Fruit fly (Drosophila melanogaster) whole organism, embryonic: Measurements from ENCODE around the gene CG11695.
A peak's percentile ranks its signal among the peaks of the same experiment; 100 is the strongest.

Experiments used
- Bgb ChIP-seq: fragments of 200-800 bp; sonication (Bioruptor generic); IDR thresholded peaks from 2 replicates; pipeline ENCODE4 v1.3.6; 2022; ENCODE audit warnings: missing biosample characterization, missing genetic modification characterization; ENCODE audit not compliant: partially characterized antibody
- CG12391 ChIP-seq: fragments of 200-800 bp; sonication (Bioruptor generic); optimal IDR thresholded peaks from 3 replicates; lab custom pipeline; 2018; ENCODE audit warnings: missing biosample characterization, mild to moderate bottlenecking, missing genetic modification characterization, moderate library complexity
- CG12769 ChIP-seq: fragments of 200-800 bp; sonication (Bioruptor generic); optimal IDR thresholded peaks from 2 replicates; lab custom pipeline; 2019; ENCODE audit warnings: missing biosample characterization, mild to moderate bottlenecking, missing genetic modification characterization, moderate library complexity
- CG13894 ChIP-seq: fragments of 200-800 bp; sonication (Bioruptor generic); optimal IDR thresholded peaks from 3 replicates; lab custom pipeline; 2018; ENCODE audit warnings: missing biosample characterization, mild to moderate bottlenecking, missing genetic modification characterization, moderate library complexity
- CG15514 ChIP-seq: fragments of 200-800 bp; sonication (Bioruptor generic); optimal IDR thresholded peaks from 3 replicates; lab custom pipeline; 2017; ENCODE audit warnings: missing biosample characterization, missing genetic modification characterization, mild to moderate bottlenecking, moderate library complexity, missing genetic modification reagents
- CG16813 ChIP-seq: fragments of 200-800 bp; sonication (Bioruptor generic); IDR thresholded peaks from 3 replicates; pipeline ENCODE4 v1.3.6; 2022; ENCODE audit warnings: missing biosample characterization, missing genetic modification characterization; ENCODE audit not compliant: partially characterized antibody
- CG2116 ChIP-seq: fragments of 200-800 bp; sonication (Bioruptor generic); optimal IDR thresholded peaks from 3 replicates; lab custom pipeline; 2018; ENCODE audit warnings: missing biosample characterization, mild to moderate bottlenecking, missing genetic modification characterization
- CG32767 ChIP-seq: fragments of 200-800 bp; sonication (Bioruptor generic); IDR thresholded peaks from 2 replicates; pipeline ENCODE4 v1.3.6; 2022; ENCODE audit warnings: missing biosample characterization, missing genetic modification characterization
- CG32772 ChIP-seq: fragments of 200-800 bp; sonication (Bioruptor generic); IDR thresholded peaks from 2 replicates; pipeline ENCODE4 v1.3.6; 2022; ENCODE audit warnings: missing biosample characterization, missing genetic modification characterization
- CG3726 ChIP-seq: fragments of 200-800 bp; sonication (Bioruptor generic); IDR thresholded peaks from 3 replicates; pipeline ENCODE4, ENCODE4 v1.3.6; 2022; ENCODE audit warnings: missing biosample characterization, missing genetic modification characterization
- CG42726 ChIP-seq: fragments of 200-800 bp; sonication (Bioruptor generic); IDR thresholded peaks from 2 replicates; pipeline ENCODE4 v1.3.6; 2022; ENCODE audit warnings: missing biosample characterization, missing genetic modification characterization; ENCODE audit not compliant: partially characterized antibody
- CG5180 ChIP-seq: fragments of 200-800 bp; sonication (Bioruptor generic); optimal IDR thresholded peaks from 3 replicates; lab custom pipeline; 2017; ENCODE audit warnings: missing biosample characterization, missing genetic modification characterization, mild to moderate bottlenecking, moderate library complexity, missing genetic modification reagents
- CG6791 ChIP-seq: fragments of 200-800 bp; sonication (Bioruptor generic); IDR thresholded peaks from 3 replicates; pipeline ENCODE4 v1.3.6; 2022; ENCODE audit warnings: missing biosample characterization, missing genetic modification characterization; ENCODE audit not compliant: partially characterized antibody
- CG7963 ChIP-seq: fragments of 200-800 bp; sonication (Bioruptor generic); IDR thresholded peaks from 3 replicates; pipeline ENCODE4 v1.3.6; 2022; ENCODE audit warnings: missing biosample characterization, missing genetic modification characterization; ENCODE audit not compliant: partially characterized antibody
- CG9437 ChIP-seq: fragments of 200-800 bp; sonication (Bioruptor generic); optimal IDR thresholded peaks from 2 replicates; lab custom pipeline; 2018; ENCODE audit warnings: missing biosample characterization, mild to moderate bottlenecking, missing genetic modification characterization
- CG9609 ChIP-seq: fragments of 200-800 bp; sonication (Bioruptor generic); optimal IDR thresholded peaks from 3 replicates; lab custom pipeline; 2016; ENCODE audit warnings: missing biosample characterization, missing genetic modification characterization
- CkIIα-i1 ChIP-seq: fragments of 200-800 bp; sonication (Bioruptor generic); IDR thresholded peaks from 2 replicates; pipeline ENCODE4 v1.3.6; 2022; ENCODE audit warnings: missing biosample characterization, missing genetic modification characterization
- Dll ChIP-seq: fragments of 200-800 bp; sonication (Bioruptor generic); IDR thresholded peaks from 4 replicates; pipeline ENCODE4 v1.3.6; 2022; ENCODE audit warnings: missing biosample characterization, missing genetic modification characterization; ENCODE audit not compliant: partially characterized antibody
- Dp ChIP-seq: fragments of 200-800 bp; sonication (Bioruptor generic); optimal IDR thresholded peaks from 2 replicates; lab custom pipeline; 2018; ENCODE audit warnings: missing biosample characterization, mild to moderate bottlenecking, missing genetic modification characterization, moderate library complexity
- HLHmδ ChIP-seq: fragments of 200-800 bp; sonication (Bioruptor generic); optimal IDR thresholded peaks from 2 replicates; lab custom pipeline; 2018; ENCODE audit warnings: missing biosample characterization, mild to moderate bottlenecking, missing genetic modification characterization, moderate library complexity
- Lpt ChIP-seq: fragments of >200 bp; optimal IDR thresholded peaks from 2 replicates; lab custom pipeline; 2018; ENCODE audit warnings: missing biosample characterization, missing genetic modification characterization
- MBD-R2 ChIP-seq: fragments of 200-800 bp; sonication (Bioruptor generic); IDR thresholded peaks from 2 replicates; pipeline ENCODE4 v1.3.6; 2022; ENCODE audit warnings: missing biosample characterization, missing genetic modification characterization
- Mrtf ChIP-seq: fragments of 200-800 bp; sonication (Bioruptor generic); IDR thresholded peaks from 3 replicates; pipeline ENCODE4 v1.3.6; 2022; ENCODE audit warnings: missing biosample characterization, missing genetic modification characterization
- Neu2 ChIP-seq: fragments of 200-800 bp; sonication (Bioruptor generic); optimal IDR thresholded peaks from 3 replicates; lab custom pipeline; 2016; ENCODE audit warnings: missing biosample characterization, missing genetic modification characterization, borderline replicate concordance
- Nf-YA ChIP-seq: fragments of 200-800 bp; sonication (Bioruptor generic); IDR thresholded peaks from 2 replicates; pipeline ENCODE4 v1.3.6; 2022; ENCODE audit warnings: missing biosample characterization, missing genetic modification characterization
- Sin3A ChIP-seq: fragments of >200 bp; optimal IDR thresholded peaks from 2 replicates; lab custom pipeline; 2018
- al ChIP-seq: fragments of 200-800 bp; sonication (Bioruptor generic); IDR thresholded peaks from 2 replicates; pipeline ENCODE4 v1.3.6; 2022; ENCODE audit warnings: missing biosample characterization, missing genetic modification characterization
- amos ChIP-seq: fragments of 200-800 bp; sonication (Bioruptor generic); IDR thresholded peaks from 2 replicates; pipeline ENCODE4 v1.3.6; 2022; ENCODE audit warnings: missing biosample characterization, missing genetic modification characterization; ENCODE audit not compliant: partially characterized antibody
- ap ChIP-seq: fragments of 200-800 bp; sonication (Bioruptor generic); IDR thresholded peaks from 2 replicates; pipeline ENCODE4 v1.3.6; 2022; ENCODE audit warnings: missing biosample characterization, missing genetic modification characterization
- dimm ChIP-seq: fragments of 200-800 bp; sonication (Bioruptor generic); IDR thresholded peaks from 2 replicates; pipeline ENCODE4 v1.3.6; 2022; ENCODE audit warnings: missing biosample characterization, missing genetic modification characterization
- dm ChIP-seq: fragments of 200-800 bp; sonication (Bioruptor generic); optimal IDR thresholded peaks from 3 replicates; lab custom pipeline; 2016; ENCODE audit warnings: missing biosample characterization, missing genetic modification characterization
- dmrt99B ChIP-seq: fragments of 200-800 bp; sonication (Bioruptor generic); optimal IDR thresholded peaks from 2 replicates; lab custom pipeline; 2018; ENCODE audit warnings: missing biosample characterization, mild to moderate bottlenecking, missing genetic modification characterization, moderate library complexity
- dpn ChIP-seq, 2 experiments: fragments of 200-800 bp; sonication (Bioruptor generic); optimal IDR thresholded peaks; 3 replicates each; lab custom pipeline; 2016; ENCODE audit warnings: missing biosample characterization in 2 of 2, missing genetic modification characterization in 2 of 2
- emc ChIP-seq: fragments of 200-800 bp; sonication (Bioruptor generic); optimal IDR thresholded peaks from 2 replicates; lab custom pipeline; 2016; ENCODE audit warnings: missing biosample characterization, missing genetic modification characterization
- hbn ChIP-seq: fragments of 200-800 bp; sonication (Bioruptor generic); IDR thresholded peaks from 2 replicates; pipeline ENCODE4 v1.3.6; 2022; ENCODE audit warnings: missing biosample characterization, missing genetic modification characterization; ENCODE audit not compliant: partially characterized antibody
- hkb ChIP-seq, 2 experiments: fragments of 200-800 bp in 1 of 2; fragments of >200 bp in 1 of 2; sonication (Bioruptor generic) in 1 of 2; IDR thresholded peaks in 1 of 2; optimal IDR thresholded peaks in 1 of 2; 2 replicates each; pipeline versions ENCODE4 v1.3.6 to Lab custom; 2017 to 2022; ENCODE audit warnings: missing biosample characterization in 1 of 2, missing genetic modification characterization in 1 of 2
- repo ChIP-seq: fragments of 200-800 bp; sonication (Bioruptor generic); optimal IDR thresholded peaks from 2 replicates; lab custom pipeline; 2016; ENCODE audit warnings: missing biosample characterization, missing genetic modification characterization
- sens-2 ChIP-seq: fragments of 200-800 bp; sonication (Bioruptor generic); IDR thresholded peaks from 2 replicates; pipeline ENCODE4 v1.3.6; 2022; ENCODE audit warnings: missing biosample characterization, missing genetic modification characterization
- sim ChIP-seq: fragments of 200-800 bp; sonication (Bioruptor generic); IDR thresholded peaks from 2 replicates; pipeline ENCODE4 v1.3.6; 2022; ENCODE audit warnings: missing biosample characterization, missing genetic modification characterization
- sna ChIP-seq: fragments of 200-800 bp; sonication (Bioruptor generic); IDR thresholded peaks from 2 replicates; pipeline ENCODE4 v1.3.6; 2022; ENCODE audit warnings: missing biosample characterization, missing genetic modification characterization; ENCODE audit not compliant: partially characterized antibody
- so ChIP-seq: fragments of 200-800 bp; sonication (Bioruptor generic); IDR thresholded peaks from 3 replicates; pipeline ENCODE4 v1.3.6; 2022; ENCODE audit warnings: missing biosample characterization, missing genetic modification characterization
- sug ChIP-seq: fragments of 200-800 bp; optimal IDR thresholded peaks from 2 replicates; lab custom pipeline; 2019; ENCODE audit warnings: missing biosample characterization, mild to moderate bottlenecking, missing genetic modification characterization, moderate library complexity
- trh ChIP-seq: fragments of 200-800 bp; sonication (Bioruptor generic); optimal IDR thresholded peaks from 2 replicates; lab custom pipeline; 2016; ENCODE audit warnings: missing biosample characterization, missing genetic modification characterization
- zen2 ChIP-seq: fragments of 200-800 bp; sonication (Bioruptor generic); IDR thresholded peaks from 3 replicates; pipeline ENCODE4 v1.3.6; 2022; ENCODE audit warnings: missing biosample characterization, missing genetic modification characterization; ENCODE audit not compliant: partially characterized antibody
- zfh1 ChIP-seq: fragments of 200-800 bp; sonication (Bioruptor generic); IDR thresholded peaks from 3 replicates; pipeline ENCODE4 v1.3.6; 2022; ENCODE audit warnings: missing biosample characterization, missing genetic modification characterization

CG11695 gene

DNA sequence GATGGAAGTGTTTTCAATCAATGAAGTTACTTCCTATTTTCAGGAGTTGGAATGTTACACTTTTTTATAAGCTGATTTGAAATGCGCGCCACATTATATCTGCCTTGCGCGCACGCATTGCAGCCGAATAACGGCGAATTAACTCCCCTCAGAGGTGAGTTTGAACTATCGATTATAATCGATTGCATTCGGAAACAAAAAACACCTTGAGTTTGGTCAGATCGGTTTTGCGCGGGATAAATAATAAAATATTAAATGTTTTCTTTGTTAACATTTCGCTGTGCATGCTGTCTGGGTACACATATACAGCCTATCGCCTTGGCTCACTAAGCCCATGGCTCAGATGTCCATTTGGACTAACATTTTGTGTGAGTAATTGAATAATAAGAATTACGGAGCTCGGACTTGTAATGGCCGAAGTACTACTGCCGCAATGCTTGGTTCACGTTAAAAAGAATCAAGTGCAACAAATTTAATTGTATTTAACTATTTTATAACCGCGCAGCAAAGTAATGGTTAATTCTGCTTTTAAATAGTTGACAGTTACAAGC lies 44.7 kb downstream of the CG11695 start (continued):
- no peak for TF ChIP-seq sug (tag; lab: Kevin White, UChicago)
- TF ChIP-seq sim (GFP tag; lab: Robert Waterston, UW) = no peak
- TF ChIP-seq Sin3A (lab: Kevin White, UChicago) = peak; percentile 80
- TF ChIP-seq dimm (GFP tag; lab: Robert Waterston, UW) = no peak
- TF ChIP-seq trh (GFP tag; lab: Kevin White, UChicago) = no peak
- no peak for TF ChIP-seq sens-2 (GFP tag; lab: Robert Waterston, UW)
- no peak for TF ChIP-seq CG32767
- TF ChIP-seq hbn (GFP tag; lab: Robert Waterston, UW) = peak; percentile 39; the same call in 1 of the 2 replicates
- TF ChIP-seq zen2 = peak; percentile 4
- no peak for TF ChIP-seq hkb (optimal IDR thresholded peaks at IDR 0.05; lab: Kevin White, UChicago)
- no peak for TF ChIP-seq hkb (GFP tag; IDR thresholded peaks at IDR 0.05; lab: Robert Waterston, UW)
- TF ChIP-seq CG5180 (GFP tag; lab: Kevin White, UChicago) = no peak
- no peak for TF ChIP-seq so
- peak; percentile 82 for TF ChIP-seq Dp (GFP tag; lab: Kevin White, UChicago)
- no peak for TF ChIP-seq CG13894 (tag; lab: Kevin White, UChicago)
- no peak for TF ChIP-seq Lpt (GFP tag; lab: Kevin White, UChicago)
- no peak for TF ChIP-seq MBD-R2
- no peak for TF ChIP-seq HLHmδ
- TF ChIP-seq sna (GFP tag; lab: Robert Waterston, UW) = no peak
- TF ChIP-seq CG42726 (GFP tag; lab: Robert Waterston, UW) = no peak
- no peak for TF ChIP-seq CG12391 (tag; lab: Kevin White, UChicago)
- no peak for TF ChIP-seq CG16813 (GFP tag; lab: Robert Waterston, UW)
- TF ChIP-seq CG32772 (GFP tag; lab: Robert Waterston, UW) = no peak
- TF ChIP-seq CG2116 (GFP tag; lab: Kevin White, UChicago) = peak; percentile 90
- TF ChIP-seq Neu2 (GFP tag; lab: Kevin White, UChicago) = no peak
- TF ChIP-seq dmrt99B = no peak
- no peak for TF ChIP-seq Mrtf
- no peak for TF ChIP-seq dm (GFP tag; lab: Kevin White, UChicago)
- no peak for TF ChIP-seq CG9437 (GFP tag; lab: Kevin White, UChicago)
- TF ChIP-seq al (GFP tag; lab: Robert Waterston, UW) = no peak
- TF ChIP-seq CG6791 = peak; percentile 5; the same call in 2 of the 3 replicates
- no peak for TF ChIP-seq CkIIα-i1 (GFP tag; lab: Robert Waterston, UW)
- no peak for TF ChIP-seq CG15514 (GFP tag; lab: Kevin White, UChicago)
- TF ChIP-seq emc (GFP tag; lab: Kevin White, UChicago) = no peak
- peak; percentile 4 for TF ChIP-seq Bgb (GFP tag; lab: Robert Waterston, UW)
- peak; percentile 73; the same call in 3 of the 4 replicates for TF ChIP-seq Dll (GFP tag; lab: Robert Waterston, UW)
- TF ChIP-seq CG7963 = 0 out of 3 replicates have a peak, but pooled peaks have one; percentile 9
- TF ChIP-seq ap (GFP tag; lab: Robert Waterston, UW) = no peak
- no peak for TF ChIP-seq CG9609
- TF ChIP-seq repo (GFP tag; lab: Kevin White, UChicago) = no peak
- no peak for TF ChIP-seq CG3726 (GFP tag; lab: Robert Waterston, UW)
- TF ChIP-seq CG12769 (tag; lab: Kevin White, UChicago) = no peak
- no peak for TF ChIP-seq dpn (GFP tag; optimal IDR thresholded peaks at IDR 0.05; lab: Kevin White, UChicago)
- TF ChIP-seq amos = peak; percentile 38; the same call in 1 of the 2 replicates
- no peak for TF ChIP-seq Nf-YA (GFP tag; lab: Robert Waterston, UW)
- TF ChIP-seq zfh1 (GFP tag; lab: Robert Waterston, UW) = no peak
